ENCODE assay signal across 1 fruit fly cellular context in the genomic region with DNA sequence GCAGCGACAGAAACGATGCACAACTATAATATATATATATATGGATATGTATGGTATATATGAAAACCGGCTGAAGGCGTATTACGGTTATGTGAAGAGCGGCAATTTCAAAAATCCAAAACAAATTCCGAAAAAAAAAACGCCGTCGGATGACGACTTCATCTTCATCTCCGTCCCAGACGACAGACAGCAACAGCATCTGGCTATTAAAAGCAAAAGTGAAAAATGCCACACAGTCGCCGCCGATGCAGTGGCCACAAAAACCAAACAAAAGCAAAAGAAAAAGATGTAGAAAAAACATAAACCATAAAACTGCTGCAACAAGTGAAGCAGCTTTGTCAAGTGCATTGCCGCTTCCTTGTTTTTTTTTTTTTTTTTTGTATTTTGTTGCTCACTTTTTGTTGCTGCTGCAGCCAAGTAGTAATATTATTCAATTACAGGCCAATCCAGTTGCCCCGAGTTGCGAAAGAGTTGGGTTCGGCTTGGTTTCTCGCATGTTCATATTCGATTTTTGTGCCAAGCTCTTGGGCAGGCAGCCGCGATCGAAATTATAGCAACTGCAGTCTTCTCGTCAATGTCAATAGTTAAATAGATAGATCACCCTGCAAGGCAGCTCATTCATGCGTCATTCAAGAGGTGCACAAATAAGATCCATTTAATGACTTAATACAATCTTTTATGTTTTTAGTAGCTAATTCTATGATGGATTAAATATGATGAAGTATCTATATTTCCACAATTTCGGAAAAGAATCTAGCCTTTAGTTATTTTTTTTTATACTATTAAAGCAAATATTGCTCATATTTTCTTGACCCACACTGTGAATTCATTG.
TF ChIP-seq lines count a peak whose summit lies in the region.

No protein-coding gene starts in this region.

TF ChIP-seq in whole organism, embryonic, 481 proteins besides CTCF, POLR2A, EP300 and RAD21 (continued from another document and continues in another):
- TF ChIP-seq Fer2 (tag; optimal IDR thresholded peaks at IDR 0.05; lab: Kevin White, UChicago) (no peak), Rfx (GFP tag; IDR thresholded peaks at IDR 0.05; lab: Robert Waterston, UW) (no peak), ac (GFP tag; optimal IDR thresholded peaks at IDR 0.05; lab: Kevin White, UChicago) (no peak), CG2202 (tag; optimal IDR thresholded peaks at IDR 0.05; lab: Kevin White, UChicago) (no peak), CG12299 (tag; optimal IDR thresholded peaks at IDR 0.05; lab: Kevin White, UChicago) (no peak), CG10267 (tag; optimal IDR thresholded peaks at IDR 0.05; lab: Kevin White, UChicago) (no peak), CG31224 (GFP tag; IDR thresholded peaks at IDR 0.05; lab: Robert Waterston, UW) (no peak), dysf (GFP tag; IDR thresholded peaks at IDR 0.05; lab: Robert Waterston, UW) (no peak), nau (GFP tag; optimal IDR thresholded peaks at IDR 0.05; lab: Kevin White, UChicago) (no peak), shn (GFP tag; optimal IDR thresholded peaks at IDR 0.05; lab: Kevin White, UChicago) (no peak), CG42726 (GFP tag; IDR thresholded peaks at IDR 0.05; lab: Robert Waterston, UW; ENCODE audit: partially characterized antibody) (no peak), Pdp1 (GFP tag; optimal IDR thresholded peaks at IDR 0.05; lab: Kevin White, UChicago) (peak in 1 of 2 experiments; percentile 11), slou (GFP tag; optimal IDR thresholded peaks at IDR 0.05; lab: Kevin White, UChicago) (no peak), Dek (tag; optimal IDR thresholded peaks at IDR 0.05; lab: Kevin White, UChicago) (no peak), Sox102F (GFP tag; optimal IDR thresholded peaks at IDR 0.05; lab: Kevin White, UChicago) (peak; percentile 48), Med (GFP tag; lab: Kevin White, UChicago) (no peak), CG43689 (GFP tag; IDR thresholded peaks at IDR 0.05; lab: Robert Waterston, UW) (no peak), CG3726 (GFP tag; IDR thresholded peaks at IDR 0.05; lab: Robert Waterston, UW) (no peak), CG7963 (GFP tag; IDR thresholded peaks at IDR 0.05; lab: Robert Waterston, UW; ENCODE audit: partially characterized antibody) (no peak), Lim3 (GFP tag; IDR thresholded peaks at IDR 0.05; lab: Robert Waterston, UW) (no peak), CrebB (tag; optimal IDR thresholded peaks at IDR 0.05; lab: Kevin White, UChicago) (no peak), zfh1 (GFP tag; IDR thresholded peaks at IDR 0.05; lab: Robert Waterston, UW) (peak; percentile 39; the same call in 1 of the 3 replicates), CG17359 (tag; optimal IDR thresholded peaks at IDR 0.05; lab: Kevin White, UChicago) (peak; percentile 7), CG2678 (tag; optimal IDR thresholded peaks at IDR 0.05; lab: Kevin White, UChicago) (no peak), YL-1 (GFP tag; optimal IDR thresholded peaks at IDR 0.05; lab: Kevin White, UChicago) (no peak), stc (GFP tag; IDR thresholded peaks at IDR 0.05; lab: Robert Waterston, UW) (no peak), insv (GFP tag; optimal IDR thresholded peaks at IDR 0.05; lab: Kevin White, UChicago) (no peak), CG14441 (GFP tag; IDR thresholded peaks at IDR 0.05; lab: Robert Waterston, UW) (no peak), hbn (GFP tag; IDR thresholded peaks at IDR 0.05; lab: Robert Waterston, UW; ENCODE audit: partially characterized antibody) (no peak), Jarid2 (GFP tag; optimal IDR thresholded peaks at IDR 0.05; lab: Kevin White, UChicago) (no peak), Gsc (GFP tag; IDR thresholded peaks at IDR 0.05; lab: Robert Waterston, UW) (no peak), CG11504 (tag; optimal IDR thresholded peaks at IDR 0.05; lab: Kevin White, UChicago) (peak; percentile 28), Adf1 (GFP tag; IDR thresholded peaks at IDR 0.05; lab: Robert Waterston, UW) (no peak), CG12659 (GFP tag; optimal IDR thresholded peaks at IDR 0.05; lab: Kevin White, UChicago) (no peak), ems (GFP tag; optimal IDR thresholded peaks at IDR 0.05; lab: Kevin White, UChicago) (no peak), CG8089 (GFP tag; optimal IDR thresholded peaks at IDR 0.05; lab: Kevin White, UChicago) (no peak), tup (GFP tag; optimal IDR thresholded peaks at IDR 0.05; lab: Kevin White, UChicago) (no peak), CG3281 (GFP tag; optimal IDR thresholded peaks at IDR 0.05; lab: Kevin White, UChicago) (no peak), Dfd (GFP tag; optimal IDR thresholded peaks at IDR 0.05; lab: Kevin White, UChicago) (no peak), toy (GFP tag; IDR thresholded peaks at IDR 0.05; lab: Robert Waterston, UW) (no peak), CG13287 (GFP tag; IDR thresholded peaks at IDR 0.05; lab: Robert Waterston, UW; ENCODE audit: partially characterized antibody) (no peak), jing (GFP tag; optimal IDR thresholded peaks at IDR 0.05; lab: Kevin White, UChicago) (no peak), org-1 (GFP tag; optimal IDR thresholded peaks at IDR 0.05; lab: Kevin White, UChicago) (no peak), cwo (GFP tag; optimal IDR thresholded peaks at IDR 0.05; lab: Kevin White, UChicago) (no peak), CG3838 (GFP tag; optimal IDR thresholded peaks at IDR 0.05; lab: Kevin White, UChicago) (no peak), CG15011 (GFP tag; optimal IDR thresholded peaks at IDR 0.05; lab: Kevin White, UChicago) (no peak), vfl (GFP tag; optimal IDR thresholded peaks at IDR 0.05; lab: Kevin White, UChicago) (no peak), sqz (GFP tag; optimal IDR thresholded peaks at IDR 0.05; lab: Kevin White, UChicago) (peak; percentile 25), Optix (GFP tag; IDR thresholded peaks at IDR 0.05; lab: Robert Waterston, UW) (0 out of 3 replicates have a peak, but pooled peaks have one; percentile 11), CG4820 (GFP tag; optimal IDR thresholded peaks at IDR 0.05; lab: Kevin White, UChicago) (no peak), CG34224 (GFP tag; IDR thresholded peaks at IDR 0.05; lab: Robert Waterston, UW; ENCODE audit: partially characterized antibody) (no peak), CG11695 (GFP tag; IDR thresholded peaks at IDR 0.05; lab: Robert Waterston, UW) (peak; percentile 13; the same call in 1 of the 3 replicates), Bdp1 (GFP tag; optimal IDR thresholded peaks at IDR 0.05; lab: Kevin White, UChicago) (no peak), CG2199 (GFP tag; IDR thresholded peaks at IDR 0.05; lab: Robert Waterston, UW) (0 out of 3 replicates have a peak, but pooled peaks have one; percentile 63), Nf-YA (GFP tag; IDR thresholded peaks at IDR 0.05; lab: Robert Waterston, UW) (no peak), CG12104 (GFP tag; optimal IDR thresholded peaks at IDR 0.05; lab: Kevin White, UChicago) (no peak), grau (tag; optimal IDR thresholded peaks at IDR 0.05; lab: Kevin White, UChicago) (no peak), maf-S (GFP tag; optimal IDR thresholded peaks at IDR 0.05; lab: Kevin White, UChicago) (no peak), CG6813 (GFP tag; optimal IDR thresholded peaks at IDR 0.05; lab: Kevin White, UChicago) (no peak), fd64A (GFP tag; optimal IDR thresholded peaks at IDR 0.05; lab: Kevin White, UChicago) (no peak), Dll (GFP tag; IDR thresholded peaks at IDR 0.05; lab: Robert Waterston, UW; ENCODE audit: partially characterized antibody) (no peak), CG9817 (tag; optimal IDR thresholded peaks at IDR 0.05; lab: Kevin White, UChicago) (no peak), Antp (GFP tag; optimal IDR thresholded peaks at IDR 0.05; lab: Kevin White, UChicago) (no peak), Rx (GFP tag; IDR thresholded peaks at IDR 0.05; lab: Robert Waterston, UW) (no peak), luna (GFP tag; optimal IDR thresholded peaks at IDR 0.05; lab: Kevin White, UChicago) (no peak), CG11560 (tag; IDR thresholded peaks at IDR 0.05; lab: Robert Waterston, UW) (no peak), CG31441 (GFP tag; IDR thresholded peaks at IDR 0.05; lab: Robert Waterston, UW) (0 out of 2 replicates have a peak, but pooled peaks have one; percentile 24), nom (GFP tag; optimal IDR thresholded peaks at IDR 0.05; lab: Kevin White, UChicago) (peak; percentile 42), nerfin-1 (tag; optimal IDR thresholded peaks at IDR 0.05; lab: Kevin White, UChicago) (no peak), CG14050 (GFP tag; IDR thresholded peaks at IDR 0.05; lab: Robert Waterston, UW) (no peak), CG34376 (GFP tag; optimal IDR thresholded peaks at IDR 0.05; lab: Kevin White, UChicago) (no peak), zfh2 (GFP tag; optimal IDR thresholded peaks at IDR 0.05; lab: Kevin White, UChicago) (no peak), tll (GFP tag; optimal IDR thresholded peaks at IDR 0.05; lab: Kevin White, UChicago) (no peak), CG4424 (GFP tag; optimal IDR thresholded peaks at IDR 0.05; lab: Kevin White, UChicago) (no peak), slbo (GFP tag; IDR thresholded peaks at IDR 0.05; lab: Robert Waterston, UW) (no peak), nmo (GFP tag; optimal IDR thresholded peaks at IDR 0.05; lab: Kevin White, UChicago) (no peak), CG17568 (GFP tag; optimal IDR thresholded peaks at IDR 0.05; lab: Kevin White, UChicago) (no peak), pho (GFP tag; optimal IDR thresholded peaks at IDR 0.05; lab: Kevin White, UChicago) (no peak), HLHmδ (GFP tag; optimal IDR thresholded peaks at IDR 0.05; lab: Kevin White, UChicago) (no peak), sug (tag; optimal IDR thresholded peaks at IDR 0.05; lab: Kevin White, UChicago) (no peak), bowl (GFP tag; IDR thresholded peaks at IDR 0.05; lab: Robert Waterston, UW) (no peak), HLH4C (GFP tag; IDR thresholded peaks at IDR 0.05; lab: Robert Waterston, UW; ENCODE audit: partially characterized antibody) (no peak), Asciz (GFP tag; optimal IDR thresholded peaks at IDR 0.05; lab: Kevin White, UChicago) (no peak), B-H2 (GFP tag; optimal IDR thresholded peaks at IDR 0.05; lab: Kevin White, UChicago) (no peak), Oli (tag; optimal IDR thresholded peaks at IDR 0.05; lab: Kevin White, UChicago) (peak; percentile 27), tgo (GFP tag; IDR thresholded peaks at IDR 0.05; lab: Robert Waterston, UW) (no peak), oc (tag; optimal IDR thresholded peaks at IDR 0.05; lab: Kevin White, UChicago) (peak; percentile 18), sisA (GFP tag; IDR thresholded peaks at IDR 0.05; lab: Robert Waterston, UW) (no peak), bsh (GFP tag; optimal IDR thresholded peaks at IDR 0.05; lab: Kevin White, UChicago) (peak in 1 of 2 experiments; percentile 7), CG10543 (GFP tag; optimal IDR thresholded peaks at IDR 0.05; lab: Kevin White, UChicago) (no peak), CG14667 (GFP tag; IDR thresholded peaks at IDR 0.05; lab: Robert Waterston, UW) (no peak), CG7271 (tag; optimal IDR thresholded peaks at IDR 0.05; lab: Kevin White, UChicago) (no peak), CG12744 (GFP tag; optimal IDR thresholded peaks at IDR 0.05; lab: Kevin White, UChicago) (no peak), CG10209 (GFP tag; optimal IDR thresholded peaks at IDR 0.05; lab: Kevin White, UChicago) (no peak), CG2116 (GFP tag; optimal IDR thresholded peaks at IDR 0.05; lab: Kevin White, UChicago) (no peak), CG2889 (GFP tag; IDR thresholded peaks at IDR 0.05; lab: Robert Waterston, UW) (no peak), CG11093 (GFP tag; IDR thresholded peaks at IDR 0.05; lab: Robert Waterston, UW) (no peak), Hsf (GFP tag; optimal IDR thresholded peaks at IDR 0.05; lab: Kevin White, UChicago) (peak; percentile 24), zen (tag; optimal IDR thresholded peaks at IDR 0.05; lab: Kevin White, UChicago) (no peak), GATAe (GFP tag; conservative IDR thresholded peaks at IDR 0.05; lab: Robert Waterston, UW) (no peak), ranshi (GFP tag; IDR thresholded peaks at IDR 0.05; lab: Robert Waterston, UW) (no peak), B-H1 (GFP tag; IDR thresholded peaks at IDR 0.05; lab: Robert Waterston, UW) (no peak; the same call in 2 of the 3 replicates), ham (GFP tag; IDR thresholded peaks at IDR 0.05; lab: Robert Waterston, UW) (no peak), en (GFP tag; optimal IDR thresholded peaks at IDR 0.05; lab: Kevin White, UChicago) (peak; percentile 2), NFAT (GFP tag; IDR thresholded peaks at IDR 0.05; lab: Robert Waterston, UW) (no peak), gfzf (GFP tag; optimal IDR thresholded peaks at IDR 0.05; lab: Kevin White, UChicago) (no peak), CG7839 (tag; optimal IDR thresholded peaks at IDR 0.05; lab: Kevin White, UChicago) (peak; percentile 14), zen2 (GFP tag; IDR thresholded peaks at IDR 0.05; lab: Robert Waterston, UW; ENCODE audit: partially characterized antibody) (no peak), dmrt99B (tag; optimal IDR thresholded peaks at IDR 0.05; lab: Kevin White, UChicago) (peak; percentile 73), CG17612 (GFP tag; IDR thresholded peaks at IDR 0.05; lab: Robert Waterston, UW) (no peak), Dip3 (GFP tag; optimal IDR thresholded peaks at IDR 0.05; lab: Kevin White, UChicago) (no peak), CG18619 (GFP tag; optimal IDR thresholded peaks at IDR 0.05; lab: Kevin White, UChicago) (no peak), CG7987 (GFP tag; optimal IDR thresholded peaks at IDR 0.05; lab: Kevin White, UChicago) (no peak), cato (GFP tag; optimal IDR thresholded peaks at IDR 0.05; lab: Kevin White, UChicago; ENCODE audit: borderline replicate concordance) (no peak), zf30C (GFP tag; optimal IDR thresholded peaks at IDR 0.05; lab: Kevin White, UChicago) (no peak), CG10321 (GFP tag; IDR thresholded peaks at IDR 0.05; lab: Robert Waterston, UW) (no peak), corto (GFP tag; optimal IDR thresholded peaks at IDR 0.05; lab: Kevin White, UChicago) (no peak), pzg (GFP tag; optimal IDR thresholded peaks at IDR 0.05; lab: Kevin White, UChicago) (no peak), sob (GFP tag; IDR thresholded peaks at IDR 0.05; lab: Robert Waterston, UW) (no peak), odd (GFP tag; optimal IDR thresholded peaks at IDR 0.05; lab: Kevin White, UChicago) (no peak), CG4328 (GFP tag; optimal IDR thresholded peaks at IDR 0.05; lab: Kevin White, UChicago) (no peak), CG14860 (GFP tag; IDR thresholded peaks at IDR 0.05; lab: Robert Waterston, UW; ENCODE audit: partially characterized antibody) (no peak), NK7.1 (GFP tag; optimal IDR thresholded peaks at IDR 0.05; lab: Kevin White, UChicago) (no peak), row (GFP tag; IDR thresholded peaks at IDR 0.05; lab: Robert Waterston, UW) (no peak), kah (GFP tag; optimal IDR thresholded peaks at IDR 0.05; lab: Kevin White, UChicago) (no peak), Lpt (GFP tag; optimal IDR thresholded peaks at IDR 0.05; lab: Kevin White, UChicago) (no peak), salm (tag; optimal IDR thresholded peaks at IDR 0.05; lab: Kevin White, UChicago) (no peak)
